Worm (Caenorhabditis elegans) whole organism, mixed stage, embryonic: ENCODE data around the gene R07E4.5.

ENCODE experiments used
- ces-1 ChIP-seq: fragments of 150-350 bp; optimal IDR thresholded peaks from 2 replicates; lab custom pipeline; 2014; ENCODE audit warnings: missing biosample characterization, missing genetic modification reagents, missing genetic modification characterization
- elt-3 ChIP-seq: fragments of 150-350 bp; optimal IDR thresholded peaks from 2 replicates; lab custom pipeline; 2014; ENCODE audit warnings: missing biosample characterization, missing genetic modification characterization
- lsy-2 ChIP-seq: fragments of 150-350 bp; optimal IDR thresholded peaks from 2 replicates; lab custom pipeline; 2014; ENCODE audit warnings: missing biosample characterization, missing genetic modification characterization
- nhr-237 ChIP-seq: fragments of 150-350 bp; optimal IDR thresholded peaks from 2 replicates; lab custom pipeline; 2014; ENCODE audit warnings: missing biosample characterization, missing genetic modification characterization
- sem-2 ChIP-seq: fragments of 200-800 bp; sonication (Bioruptor generic); optimal IDR thresholded peaks from 2 replicates; lab custom pipeline; 2018; ENCODE audit warnings: mild to moderate bottlenecking, missing genetic modification characterization, missing compliant biosample characterization
- snpc-4 ChIP-seq: fragments of 150-350 bp; optimal IDR thresholded peaks from 2 replicates; lab custom pipeline; 2014; ENCODE audit warnings: missing biosample characterization, missing genetic modification characterization

DNA sequence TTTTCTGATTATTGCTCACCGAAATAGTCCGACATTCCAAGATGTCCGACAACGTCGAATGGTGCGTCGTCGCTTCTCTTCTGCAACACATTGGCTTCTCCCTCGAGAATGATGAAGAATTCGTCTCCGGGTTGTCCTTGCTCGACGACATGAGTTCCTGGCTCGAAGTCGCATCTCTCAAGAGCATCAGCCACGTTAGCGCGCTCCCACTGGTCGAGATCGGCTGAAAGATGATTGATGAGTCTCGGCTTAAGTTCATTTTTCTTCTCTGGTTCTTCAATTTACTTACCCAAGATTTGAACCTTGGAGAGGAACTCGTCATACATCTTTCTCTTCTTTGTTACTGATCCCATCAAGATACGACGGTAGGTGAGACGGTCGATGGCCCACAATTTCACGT is 19.2 kb upstream of the R07E4.5 start:
- TF ChIP-seq sem-2 (GFP tag; lab: Kevin White, UChicago) (no peak), snpc-4 (no peak), elt-3 (tag; lab: Kevin White, UChicago) (no peak), nhr-237 (tag; lab: Kevin White, UChicago) (no peak), lsy-2 (no peak), ces-1 (GFP tag; lab: Kevin White, UChicago) (no peak)
